Worm (Caenorhabditis elegans) whole organism, young adult: ENCODE data around the gene srw-13.

Experiments
- B0019.2 ChIP-seq: fragments of 200-800 bp; sonication (Bioruptor generic); conservative IDR thresholded peaks from 2 replicates; pipeline ENCODE4 v1.3.6; 2022; ENCODE audit warnings: missing genetic modification reagents, missing genetic modification characterization, missing compliant biosample characterization
- B0035.1 ChIP-seq: sonication (generic microtip); optimal IDR thresholded peaks from 2 replicates; lab custom pipeline; 2016; ENCODE audit warnings: missing genetic modification characterization, mild to moderate bottlenecking, missing compliant biosample characterization, missing genotype, missing genetic modification reagents
- B0336.3 ChIP-seq: fragments of 200-800 bp; sonication (Bioruptor generic); IDR thresholded peaks from 2 replicates; pipeline ENCODE4 v1.3.6; 2022; ENCODE audit warnings: missing genetic modification characterization, missing compliant biosample characterization
- D2030.7 ChIP-seq: fragments of 200-800 bp; sonication (Bioruptor generic); IDR thresholded peaks from 2 replicates; pipeline ENCODE4 v1.3.6; 2022; ENCODE audit warnings: missing genetic modification reagents, missing genetic modification characterization, missing compliant biosample characterization
- F37B4.10 ChIP-seq: fragments of 200-800 bp; sonication (Bioruptor generic); IDR thresholded peaks from 2 replicates; pipeline ENCODE4 v1.3.6; 2022; ENCODE audit warnings: missing genetic modification characterization, missing compliant biosample characterization
- F39B2.1 ChIP-seq: fragments of 200-800 bp; sonication (Bioruptor generic); IDR thresholded peaks from 2 replicates; pipeline ENCODE4 v1.3.6; 2022; ENCODE audit warnings: missing genetic modification reagents, missing genetic modification characterization, missing compliant biosample characterization
- F55B11.4 ChIP-seq: sonication (generic microtip); optimal IDR thresholded peaks from 2 replicates; lab custom pipeline; 2016; ENCODE audit warnings: missing compliant biosample characterization, missing genetic modification characterization, borderline replicate concordance; ENCODE audit not compliant: insufficient read depth
- T26A5.8 ChIP-seq: sonication (generic microtip); optimal IDR thresholded peaks from 2 replicates; lab custom pipeline; 2016; ENCODE audit warnings: missing genetic modification characterization, missing compliant biosample characterization
- Y53G8AR.9 ChIP-seq: fragments of 200-800 bp; sonication (Bioruptor generic); conservative IDR thresholded peaks from 2 replicates; pipeline ENCODE4 v1.3.6; 2022; ENCODE audit warnings: missing genetic modification reagents, missing genetic modification characterization, missing compliant biosample characterization
- Y67H2A.10 ChIP-seq: fragments of 200-800 bp; sonication (Bioruptor generic); conservative IDR thresholded peaks from 2 replicates; pipeline ENCODE4 v1.3.6; 2022; ENCODE audit warnings: missing genetic modification reagents, missing genetic modification characterization, missing compliant biosample characterization
- aptf-2 ChIP-seq: fragments of 200-800 bp; sonication (Bioruptor generic); conservative IDR thresholded peaks from 2 replicates; pipeline ENCODE4 v1.3.6; 2022; ENCODE audit warnings: missing genetic modification reagents, missing genetic modification characterization, missing compliant biosample characterization
- attf-3 ChIP-seq: fragments of 200-800 bp; sonication (Bioruptor generic); conservative IDR thresholded peaks from 2 replicates; pipeline ENCODE4 v1.3.6; 2022; ENCODE audit warnings: missing genetic modification reagents, missing genetic modification characterization, missing compliant biosample characterization
- attf-5 ChIP-seq: fragments of 200-800 bp; sonication (Bioruptor generic); optimal IDR thresholded peaks from 2 replicates; lab custom pipeline; 2018; ENCODE audit warnings: mild to moderate bottlenecking, missing genetic modification characterization, missing compliant biosample characterization
- attf-6 ChIP-seq: fragments of 200-800 bp; sonication (Bioruptor generic); IDR thresholded peaks from 2 replicates; pipeline ENCODE4 v1.3.6; 2022; ENCODE audit warnings: missing genetic modification reagents, missing genetic modification characterization, missing compliant biosample characterization
- ceh-100 ChIP-seq: fragments of 200-800 bp; sonication (Bioruptor generic); IDR thresholded peaks from 2 replicates; pipeline ENCODE4 v1.3.6; 2022; ENCODE audit warnings: missing genetic modification reagents, missing genetic modification characterization, missing compliant biosample characterization
- ceh-27 ChIP-seq: fragments of 200-800 bp; sonication (Bioruptor generic); optimal IDR thresholded peaks from 2 replicates; lab custom pipeline; 2018; ENCODE audit warnings: mild to moderate bottlenecking, missing genetic modification characterization, moderate library complexity, missing compliant biosample characterization
- ceh-40 ChIP-seq: fragments of 200-800 bp; sonication (Bioruptor generic); IDR thresholded peaks from 2 replicates; pipeline ENCODE4 v1.3.6; 2022; ENCODE audit warnings: missing genetic modification characterization, missing compliant biosample characterization
- chd-7 ChIP-seq: sonication (generic microtip); optimal IDR thresholded peaks from 2 replicates; lab custom pipeline; 2016; ENCODE audit warnings: mild to moderate bottlenecking, missing genetic modification characterization, moderate library complexity, missing compliant biosample characterization
- dox-1 ChIP-seq: fragments of 200-800 bp; sonication (Bioruptor generic); IDR thresholded peaks from 2 replicates; pipeline ENCODE4 v1.3.6; 2022; ENCODE audit warnings: missing genetic modification reagents, missing genetic modification characterization, missing compliant biosample characterization
- dpl-1 ChIP-seq: fragments of 150-350 bp; optimal IDR thresholded peaks from 2 replicates; lab custom pipeline; 2014; ENCODE audit warnings: missing biosample characterization, missing genetic modification reagents, missing genetic modification characterization
- efl-1 ChIP-seq: fragments of 150-350 bp; optimal IDR thresholded peaks from 2 replicates; lab custom pipeline; 2014; ENCODE audit warnings: missing biosample characterization, missing genetic modification reagents, missing genetic modification characterization
- egl-44 ChIP-seq: fragments of 200-800 bp; sonication (Bioruptor generic); IDR thresholded peaks from 2 replicates; pipeline ENCODE4 v1.3.6; 2022; ENCODE audit warnings: missing genetic modification reagents, missing genetic modification characterization, missing compliant biosample characterization
- egrh-3 ChIP-seq: fragments of 200-800 bp; sonication (Bioruptor generic); IDR thresholded peaks from 2 replicates; pipeline ENCODE4 v1.3.6; 2022; ENCODE audit warnings: missing genetic modification reagents, missing genetic modification characterization, missing compliant biosample characterization
- him-1 ChIP-seq: sonication (generic microtip); optimal IDR thresholded peaks from 2 replicates; lab custom pipeline; 2016; ENCODE audit warnings: missing genotype, missing genetic modification reagents, missing genetic modification characterization, missing compliant biosample characterization
- hrde-1 ChIP-seq: sonication (generic microtip); optimal IDR thresholded peaks from 2 replicates; lab custom pipeline; 2016; ENCODE audit warnings: missing genetic modification characterization, mild to moderate bottlenecking, missing compliant biosample characterization, moderate library complexity, missing genotype, missing genetic modification reagents, borderline replicate concordance
- hsf-1 ChIP-seq: fragments of 200-800 bp; sonication (Bioruptor generic); IDR thresholded peaks from 2 replicates; pipeline ENCODE4 v1.3.6; 2022; ENCODE audit warnings: missing genetic modification reagents, missing genetic modification characterization, missing compliant biosample characterization
- let-607 ChIP-seq, 2 experiments: fragments of 200-800 bp in 1 of 2; sonication (Bioruptor generic) in 1 of 2; sonication (generic microtip) in 1 of 2; optimal IDR thresholded peaks; 2 replicates each; lab custom pipeline; 2016 to 2018; ENCODE audit warnings: mild to moderate bottlenecking in 2 of 2, missing compliant biosample characterization in 2 of 2, missing genetic modification characterization in 2 of 2, moderate library complexity in 2 of 2, missing genotype in 1 of 2
- lin-26 ChIP-seq: fragments of 200-800 bp; sonication (Bioruptor generic); IDR thresholded peaks from 2 replicates; pipeline ENCODE4 v1.3.6; 2022; ENCODE audit warnings: missing genetic modification reagents, missing genetic modification characterization, missing compliant biosample characterization
- lsl-1 ChIP-seq: fragments of 200-800 bp; sonication (Bioruptor generic); optimal IDR thresholded peaks from 2 replicates; lab custom pipeline; 2018; ENCODE audit warnings: mild to moderate bottlenecking, missing genetic modification characterization, moderate library complexity, missing compliant biosample characterization
- madf-10 ChIP-seq: sonication (generic microtip); optimal IDR thresholded peaks from 2 replicates; lab custom pipeline; 2016; ENCODE audit warnings: mild to moderate bottlenecking, missing genetic modification characterization, missing compliant biosample characterization
- madf-3 ChIP-seq: fragments of 200-800 bp; sonication (Bioruptor generic); IDR thresholded peaks from 2 replicates; pipeline ENCODE4 v1.3.6; 2022; ENCODE audit warnings: missing genetic modification reagents, missing genetic modification characterization, missing compliant biosample characterization
- madf-8 ChIP-seq: fragments of 200-800 bp; sonication (Bioruptor generic); conservative IDR thresholded peaks from 2 replicates; pipeline ENCODE4 v1.3.6; 2022; ENCODE audit warnings: missing genetic modification reagents, missing genetic modification characterization, missing compliant biosample characterization
- mcd-1 ChIP-seq: fragments of 200-800 bp; sonication (Bioruptor generic); IDR thresholded peaks from 2 replicates; pipeline ENCODE4 v1.3.6; 2022; ENCODE audit warnings: missing genetic modification reagents, missing genetic modification characterization, missing compliant biosample characterization
- mel-28 ChIP-seq: sonication (generic microtip); optimal IDR thresholded peaks from 2 replicates; lab custom pipeline; 2016; ENCODE audit warnings: borderline replicate concordance, mild to moderate bottlenecking, missing genetic modification characterization, missing compliant biosample characterization
- nfya-2 ChIP-seq: fragments of 200-800 bp; sonication (Bioruptor generic); IDR thresholded peaks from 2 replicates; pipeline ENCODE4 v1.3.6; 2022; ENCODE audit warnings: missing genetic modification reagents, missing genetic modification characterization, missing compliant biosample characterization
- nfyb-1 ChIP-seq: fragments of 200-800 bp; sonication (Bioruptor generic); IDR thresholded peaks from 2 replicates; pipeline ENCODE4 v1.3.6; 2022; ENCODE audit warnings: missing genetic modification reagents, missing genetic modification characterization, missing compliant biosample characterization
- nhr-90 ChIP-seq: sonication (generic microtip); optimal IDR thresholded peaks from 2 replicates; lab custom pipeline; 2016; ENCODE audit warnings: missing genotype, mild to moderate bottlenecking, missing genetic modification characterization, missing compliant biosample characterization
- repo-1 ChIP-seq: sonication (generic microtip); optimal IDR thresholded peaks from 2 replicates; lab custom pipeline; 2017; ENCODE audit warnings: mild to moderate bottlenecking, missing genetic modification characterization, missing compliant biosample characterization
- rpc-1 ChIP-seq, 2 experiments: fragments of 150-350 bp in 1 of 2; sonication (generic microtip) in 1 of 2; optimal IDR thresholded peaks; 2 replicates each; lab custom pipeline; 2014 to 2018; ENCODE audit warnings: missing biosample characterization in 1 of 2, missing genetic modification characterization in 1 of 2, missing genetic modification reagents in 1 of 2, missing genotype in 1 of 2
- sea-2 ChIP-seq: fragments of 200-800 bp; sonication (Bioruptor generic); IDR thresholded peaks from 2 replicates; pipeline ENCODE4 v1.3.6; 2022; ENCODE audit warnings: missing genetic modification characterization, missing compliant biosample characterization
- snpc-1.3 ChIP-seq: sonication (generic microtip); optimal IDR thresholded peaks from 2 replicates; lab custom pipeline; 2017; ENCODE audit warnings: missing genetic modification characterization, mild to moderate bottlenecking, missing compliant biosample characterization, antibody characterized with exemption, moderate library complexity, missing genotype, missing genetic modification reagents; ENCODE audit not compliant: insufficient read depth
- somi-1 ChIP-seq: fragments of 200-800 bp; sonication (Bioruptor generic); optimal IDR thresholded peaks from 2 replicates; lab custom pipeline; 2018; ENCODE audit warnings: mild to moderate bottlenecking, missing genetic modification characterization, missing compliant biosample characterization
- tbx-9 ChIP-seq: sonication (generic microtip); optimal IDR thresholded peaks from 2 replicates; lab custom pipeline; 2016; ENCODE audit warnings: borderline replicate concordance, missing genetic modification characterization, inconsistent platforms, missing compliant biosample characterization
- tlf-1 ChIP-seq: fragments of 200-800 bp; sonication (Bioruptor generic); optimal IDR thresholded peaks from 2 replicates; lab custom pipeline; 2018; ENCODE audit warnings: mild to moderate bottlenecking, missing genetic modification characterization, missing compliant biosample characterization
- unc-62 ChIP-seq: fragments of 150-350 bp; optimal IDR thresholded peaks from 2 replicates; lab custom pipeline; 2014; ENCODE audit warnings: missing biosample characterization, missing genetic modification reagents, missing genetic modification characterization
- ztf-28 ChIP-seq: fragments of 200-800 bp; sonication (Bioruptor generic); IDR thresholded peaks from 2 replicates; pipeline ENCODE4 v1.3.6; 2022; ENCODE audit warnings: missing genetic modification reagents, missing genetic modification characterization, missing compliant biosample characterization
- ztf-6 ChIP-seq: fragments of 200-800 bp; sonication (Bioruptor generic); IDR thresholded peaks from 2 replicates; pipeline ENCODE4 v1.3.6; 2022; ENCODE audit warnings: missing genetic modification reagents, missing genetic modification characterization, missing compliant biosample characterization

The srw-13 gene

ce11 chrV:15190903-15191302 lies 41.4 kb upstream of the srw-13 start, which contains the start of gene Y75B12B.11 (continued):
- TF ChIP-seq him-1 (tag; lab: Kevin White, UChicago) (peak; percentile 87), ceh-100 (GFP tag; lab: Robert Waterston, UW) (peak; percentile 85), aptf-2 (GFP tag; lab: Robert Waterston, UW) (peak; percentile 73; the same call in 1 of the 2 replicates), B0035.1 (tag; lab: Kevin White, UChicago) (peak; percentile 88), madf-3 (GFP tag; lab: Robert Waterston, UW) (peak; percentile 88), madf-10 (tag; lab: Kevin White, UChicago) (peak; percentile 87), somi-1 (GFP tag; lab: Kevin White, UChicago) (peak; percentile 61), nfya-2 (GFP tag; lab: Robert Waterston, UW) (peak; percentile 90; the same call in 1 of the 2 replicates), rpc-1 (optimal IDR thresholded peaks at IDR 0.05; lab: Kevin White, UChicago) (peak; percentile 97), rpc-1 (tag; optimal IDR thresholded peaks at IDR 0.05; lab: Kevin White, UChicago) (peak; percentile 97), tlf-1 (GFP tag; lab: Kevin White, UChicago) (peak; percentile 95), mel-28 (peak; percentile 83), sea-2 (GFP tag; lab: Robert Waterston, UW) (0 out of 2 replicates have a peak, but pooled peaks have one; percentile 60), tbx-9 (tag; lab: Kevin White, UChicago) (peak; percentile 90), unc-62 (GFP tag; lab: Kevin White, UChicago) (no peak), Y67H2A.10 (GFP tag; lab: Robert Waterston, UW) (no peak), ceh-40 (peak; percentile 94), mcd-1 (GFP tag; lab: Robert Waterston, UW) (peak; percentile 93), hrde-1 (peak; percentile 97), madf-8 (peak; percentile 71), attf-5 (GFP tag; lab: Kevin White, UChicago) (peak; percentile 89), dox-1 (peak; percentile 95), nfyb-1 (peak; percentile 97), B0019.2 (GFP tag; lab: Robert Waterston, UW) (peak; percentile 62), attf-3 (GFP tag; lab: Robert Waterston, UW) (peak; percentile 77), nhr-90 (tag; lab: Kevin White, UChicago) (peak; percentile 98), F55B11.4 (tag; lab: Kevin White, UChicago) (no peak), efl-1 (GFP tag; lab: Kevin White, UChicago) (peak; percentile 62), let-607 (tag; optimal IDR thresholded peaks at IDR 0.05; lab: Kevin White, UChicago) (peak; percentile 66 to 83), T26A5.8 (peak; percentile 98), F39B2.1 (GFP tag; lab: Robert Waterston, UW) (peak; percentile 92), snpc-1.3 (tag; lab: Kevin White, UChicago) (peak; percentile 90), egl-44 (GFP tag; lab: Robert Waterston, UW) (peak; percentile 96), D2030.7 (GFP tag; lab: Robert Waterston, UW) (peak; percentile 96), egrh-3 (GFP tag; lab: Robert Waterston, UW) (peak; percentile 78), ztf-6 (GFP tag; lab: Robert Waterston, UW) (0 out of 2 replicates have a peak, but pooled peaks have one; percentile 75), attf-6 (GFP tag; lab: Robert Waterston, UW) (peak; percentile 93), dpl-1 (GFP tag; lab: Kevin White, UChicago) (peak; percentile 49), lsl-1 (GFP tag; lab: Kevin White, UChicago) (peak; percentile 83), F37B4.10 (GFP tag; lab: Robert Waterston, UW) (peak; percentile 96), B0336.3 (peak; percentile 98), ztf-28 (GFP tag; lab: Robert Waterston, UW) (peak; percentile 94), repo-1 (tag; lab: Kevin White, UChicago) (peak; percentile 96), lin-26 (GFP tag; lab: Robert Waterston, UW) (peak; percentile 99), Y53G8AR.9 (GFP tag; lab: Robert Waterston, UW) (peak; percentile 95), hsf-1 (GFP tag; lab: Robert Waterston, UW) (peak; percentile 95), chd-7 (peak; percentile 97), ceh-27 (GFP tag; lab: Kevin White, UChicago) (peak; percentile 85)
